Fruit fly (Drosophila melanogaster): ENCODE measurements around the gene CG2258.
A peak's percentile ranks its signal among the peaks of the same experiment; 100 is the strongest.

CG2258 gene

DNA sequence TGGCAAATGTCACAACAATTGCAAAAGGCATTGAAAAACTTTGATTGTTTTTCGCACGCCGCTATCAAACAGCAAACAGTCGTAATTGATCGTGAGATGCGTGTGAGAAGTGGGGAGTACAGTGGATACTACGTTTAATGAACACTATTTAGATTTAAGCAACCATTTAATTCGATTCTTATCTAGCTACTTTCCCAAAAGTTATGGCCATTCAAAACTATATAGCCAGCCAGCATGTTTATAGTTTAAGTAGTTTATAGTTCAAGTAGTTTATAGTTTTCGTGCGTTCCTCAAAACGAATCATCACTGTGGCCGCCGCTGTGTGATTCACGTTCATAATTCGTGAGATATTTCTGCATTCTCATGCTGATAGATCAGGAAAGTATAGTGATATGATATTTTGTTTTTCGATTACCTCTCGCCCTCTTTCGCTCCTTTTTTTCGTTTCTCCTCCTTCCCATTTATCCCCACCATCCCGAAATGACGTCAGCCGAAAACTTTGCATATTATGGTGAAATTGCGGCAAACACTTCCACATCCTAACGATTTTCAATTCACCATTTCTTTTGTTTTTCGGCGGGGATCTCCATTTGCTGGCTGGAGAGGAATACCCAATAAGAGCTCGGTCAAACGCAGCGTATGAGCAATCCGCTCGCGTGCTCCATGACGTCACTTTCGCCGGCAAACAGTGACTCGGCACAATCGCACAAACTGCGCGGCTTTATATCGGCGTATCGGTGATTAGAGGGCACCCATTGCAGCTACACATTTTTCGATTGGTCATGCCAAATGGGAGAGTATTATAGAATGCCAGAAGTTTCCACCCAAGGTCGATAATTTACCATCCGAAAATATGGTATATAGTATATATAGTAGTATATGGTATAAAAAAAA lies 11.7 kb upstream of the CG2258 start (continued):
- TF ChIP-seq Xbp1 (GFP tag; optimal IDR thresholded peaks at IDR 0.05) (peak; percentile 47), Dll (GFP tag; IDR thresholded peaks at IDR 0.05; ENCODE audit: partially characterized antibody) (no peak), Ravus (GFP tag; IDR thresholded peaks at IDR 0.05) (no peak; the same call in 1 of the 2 replicates), Atf-2 (GFP tag; optimal IDR thresholded peaks at IDR 0.05) (no peak), CG6272 (GFP tag; IDR thresholded peaks at IDR 0.05) (no peak), dm (GFP tag; optimal IDR thresholded peaks at IDR 0.05) (no peak), chif (GFP tag; optimal IDR thresholded peaks at IDR 0.05) (peak in 1 of 2 experiments; percentile 5), CG2120 (GFP tag; optimal IDR thresholded peaks at IDR 0.05) (peak; percentile 91), CG18476 (GFP tag; optimal IDR thresholded peaks at IDR 0.05) (no peak), fd64A (GFP tag; optimal IDR thresholded peaks at IDR 0.05) (no peak), Lim3 (GFP tag; IDR thresholded peaks at IDR 0.05) (no peak), Med (GFP tag) (peak; percentile 94), CG30020 (tag; optimal IDR thresholded peaks at IDR 0.05) (no peak), shn (GFP tag; optimal IDR thresholded peaks at IDR 0.05) (peak; percentile 14), CG7556 (GFP tag; optimal IDR thresholded peaks at IDR 0.05) (peak; percentile 33), YL-1 (GFP tag; optimal IDR thresholded peaks at IDR 0.05) (no peak), Xrp1 (GFP tag; IDR thresholded peaks at IDR 0.05) (peak; percentile 54; the same call in 1 of the 2 replicates), CG13424 (tag; optimal IDR thresholded peaks at IDR 0.05) (peak; percentile 66), CG1647 (GFP tag; optimal IDR thresholded peaks at IDR 0.05) (peak; percentile 42), CG17385 (GFP tag; optimal IDR thresholded peaks at IDR 0.05) (peak; percentile 55), Nf-YB (GFP tag; optimal IDR thresholded peaks at IDR 0.05) (no peak), sisA (GFP tag; IDR thresholded peaks at IDR 0.05) (peak; percentile 41; the same call in 1 of the 2 replicates), CG12219 (GFP tag; optimal IDR thresholded peaks at IDR 0.05) (peak; percentile 49), MESR4 (GFP tag; optimal IDR thresholded peaks at IDR 0.05) (no peak), CG4404 (GFP tag; IDR thresholded peaks at IDR 0.05) (no peak), CG12942 (GFP tag; optimal IDR thresholded peaks at IDR 0.05) (peak; percentile 19), amos (GFP tag; IDR thresholded peaks at IDR 0.05; ENCODE audit: partially characterized antibody) (no peak), so (GFP tag; IDR thresholded peaks at IDR 0.05) (no peak), tgo (GFP tag; IDR thresholded peaks at IDR 0.05) (peak; percentile 60), CG2678 (tag; optimal IDR thresholded peaks at IDR 0.05) (peak; percentile 74), gfzf (GFP tag; optimal IDR thresholded peaks at IDR 0.05) (no peak), HLH4C (GFP tag; IDR thresholded peaks at IDR 0.05; ENCODE audit: partially characterized antibody) (no peak), CG13894 (tag; optimal IDR thresholded peaks at IDR 0.05) (peak; percentile 56), CG5180 (GFP tag; optimal IDR thresholded peaks at IDR 0.05) (no peak), eve (GFP tag; optimal IDR thresholded peaks at IDR 0.05) (no peak), CG1832 (GFP tag; optimal IDR thresholded peaks at IDR 0.05) (no peak), grau (tag; optimal IDR thresholded peaks at IDR 0.05) (peak; percentile 93), CG17186 (GFP tag; optimal IDR thresholded peaks at IDR 0.05) (no peak), NfI (GFP tag; optimal IDR thresholded peaks at IDR 0.05) (peak; percentile 77), sna (GFP tag; IDR thresholded peaks at IDR 0.05; ENCODE audit: partially characterized antibody) (no peak), CG9609 (GFP tag; optimal IDR thresholded peaks at IDR 0.05) (no peak), CG7963 (GFP tag; IDR thresholded peaks at IDR 0.05; ENCODE audit: partially characterized antibody) (no peak), CG7839 (tag; optimal IDR thresholded peaks at IDR 0.05) (peak; percentile 75), CG12299 (tag; optimal IDR thresholded peaks at IDR 0.05) (no peak), schlank (tag; optimal IDR thresholded peaks at IDR 0.05) (peak; percentile 89), CG10209 (GFP tag; optimal IDR thresholded peaks at IDR 0.05) (peak; percentile 44), ewg (GFP tag; optimal IDR thresholded peaks at IDR 0.05) (no peak), CG12071 (GFP tag; optimal IDR thresholded peaks at IDR 0.05) (peak; percentile 34)

Data from whole organism, embryonic.